Worm (Caenorhabditis elegans): ENCODE results near the gene C16C8.16.

DNA sequence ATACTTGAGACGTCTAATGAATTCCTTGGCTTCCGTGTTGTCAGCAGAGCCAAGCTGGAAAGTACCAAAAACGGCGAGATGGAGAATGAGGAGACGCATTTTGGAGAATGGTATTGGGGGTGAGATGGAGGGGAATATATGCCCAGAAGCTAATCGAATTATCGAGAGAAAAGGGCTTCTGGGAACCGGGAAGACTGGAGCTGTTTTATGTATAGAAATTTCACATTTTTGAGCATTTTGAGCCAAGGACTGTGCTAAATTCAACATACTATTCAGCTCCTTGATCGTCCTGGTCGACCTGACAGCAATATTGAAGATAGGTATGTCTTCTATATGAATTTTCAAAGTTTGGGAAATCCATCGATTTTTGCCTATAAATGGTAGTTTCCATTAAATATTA is 14.5 kb downstream of the C16C8.16 start, which contains the start of gene C16C8.7:
- TF ChIP-seq him-1 (tag; optimal IDR thresholded peaks at IDR 0.05) (no peak), W03F9.2 (tag; optimal IDR thresholded peaks at IDR 0.05) (no peak)

Data from whole organism, L4/young adult.